Fruit fly (Drosophila melanogaster) Kc167 (cell line): ENCODE data around the gene CSN8.

Source experiments
- Myc ChIP-seq: fragments of >200 bp; optimal IDR thresholded peaks from 2 replicates; lab custom pipeline; 2017; ENCODE audit warnings: missing external identifiers
- h ChIP-seq: fragments of >200 bp; optimal IDR thresholded peaks from 3 replicates; lab custom pipeline; 2018; ENCODE audit warnings: missing external identifiers
- insv ChIP-seq: fragments of >200 bp; optimal IDR thresholded peaks from 3 replicates; lab custom pipeline; 2018; ENCODE audit warnings: missing external identifiers
- psq ChIP-seq: fragments of >200 bp; optimal IDR thresholded peaks from 2 replicates; lab custom pipeline; 2017; ENCODE audit warnings: missing external identifiers

- TF ChIP-seq insv (lab: Kevin White, UChicago), result no peak
- no peak for TF ChIP-seq psq (lab: Kevin White, UChicago)
- TF ChIP-seq h, result no peak
- no peak for TF ChIP-seq Myc
Observed at dm6 chr2L:8384985-8385519, 20.4 kb downstream of the CSN8 start.
